Fruit fly (Drosophila melanogaster): ENCODE data around the gene CG11977.

The CG11977 gene

DNA sequence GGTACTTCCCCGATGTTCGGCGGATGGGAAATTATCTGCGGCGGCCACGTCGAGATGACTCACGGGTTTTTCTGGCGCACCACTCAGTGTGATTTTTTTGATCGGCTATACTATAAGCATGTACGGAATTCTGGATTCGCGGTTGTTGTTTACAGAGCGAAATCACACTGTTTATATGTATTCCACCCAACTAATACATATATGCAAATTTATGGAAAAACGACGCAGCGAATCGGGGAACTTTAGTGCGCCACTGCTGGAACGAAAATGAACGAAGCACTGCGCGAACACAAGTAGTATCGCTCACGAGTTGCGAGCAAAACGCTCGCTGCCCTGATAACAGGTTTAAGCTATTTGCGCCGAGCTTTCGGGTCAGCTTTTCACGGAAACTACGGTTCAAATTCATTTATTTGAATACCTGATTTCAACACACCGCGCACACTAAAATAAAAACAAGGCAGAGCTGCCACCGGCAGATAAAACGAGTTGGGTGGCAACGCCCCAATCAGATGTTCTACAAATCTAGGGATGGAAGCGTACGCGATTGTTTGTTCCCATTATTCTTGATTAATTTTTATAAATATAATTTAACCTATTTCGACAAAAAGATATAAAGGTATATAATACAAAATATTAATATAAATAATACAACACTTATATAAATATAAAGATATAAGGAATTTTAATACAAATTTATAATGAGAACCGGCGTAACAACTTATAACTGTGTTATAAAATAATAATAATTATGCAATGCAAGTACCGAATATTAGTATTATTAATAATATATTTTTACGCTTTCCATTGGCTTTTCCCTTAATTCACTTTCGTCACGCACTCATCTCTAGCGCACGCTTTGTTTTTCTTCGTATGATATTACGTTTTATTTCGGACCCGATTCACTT, 50.3 kb downstream of the CG11977 start, which contains the start of gene Rel (continued):
- TF ChIP-seq Hr51 (GFP tag; optimal IDR thresholded peaks at IDR 0.05) (peak; percentile 30 to 79), Ets97D (GFP tag; optimal IDR thresholded peaks at IDR 0.05) (peak; percentile 14), CG14441 (GFP tag; IDR thresholded peaks at IDR 0.05) (no peak), salm (tag; optimal IDR thresholded peaks at IDR 0.05) (peak; percentile 54), CG31388 (GFP tag; optimal IDR thresholded peaks at IDR 0.05) (no peak), sug (tag; optimal IDR thresholded peaks at IDR 0.05) (peak; percentile 78), run (tag; optimal IDR thresholded peaks at IDR 0.05) (peak; percentile 9), chif (GFP tag; optimal IDR thresholded peaks at IDR 0.05) (no peak), Six4 (GFP tag; optimal IDR thresholded peaks at IDR 0.05) (peak; percentile 56), Drgx (GFP tag; IDR thresholded peaks at IDR 0.05) (no peak), CG13624 (GFP tag; optimal IDR thresholded peaks at IDR 0.05) (peak; percentile 81), CG1233 (GFP tag; optimal IDR thresholded peaks at IDR 0.05) (peak; percentile 42), Nf-YB (GFP tag; optimal IDR thresholded peaks at IDR 0.05) (peak; percentile 59), CG1024 (GFP tag; IDR thresholded peaks at IDR 0.05) (no peak), CG31224 (GFP tag; IDR thresholded peaks at IDR 0.05) (no peak), CG3281 (GFP tag; optimal IDR thresholded peaks at IDR 0.05) (peak; percentile 78), crp (GFP tag; optimal IDR thresholded peaks at IDR 0.05) (peak; percentile 32 to 89), fu2 (GFP tag; optimal IDR thresholded peaks at IDR 0.05) (no peak), Med (GFP tag) (peak; percentile 88), CG6689 (GFP tag; IDR thresholded peaks at IDR 0.05) (no peak), Dek (tag; optimal IDR thresholded peaks at IDR 0.05) (peak; percentile 70)
